Fruit fly (Drosophila melanogaster) whole organism, wandering third instar larva: ENCODE data around the gene CG31600.

ENCODE experiments used
- Abd-B ChIP-seq: fragments of >200 bp; optimal IDR thresholded peaks from 2 replicates; lab custom pipeline; 2017; ENCODE audit warnings: missing biosample characterization, missing genetic modification characterization
- CG32264 ChIP-seq: fragments of 200-800 bp; sonication (Bioruptor generic); optimal IDR thresholded peaks from 2 replicates; lab custom pipeline; 2016; ENCODE audit warnings: missing biosample characterization, missing genetic modification characterization
- CG9705 ChIP-seq: fragments of 200-800 bp; sonication (Bioruptor generic); optimal IDR thresholded peaks from 2 replicates; lab custom pipeline; 2018; ENCODE audit warnings: missing biosample characterization, mild to moderate bottlenecking, missing genetic modification characterization
- CrebA ChIP-seq: fragments of 200-800 bp; sonication (Bioruptor generic); optimal IDR thresholded peaks from 2 replicates; lab custom pipeline; 2016; ENCODE audit warnings: missing biosample characterization, mild to moderate bottlenecking, missing genetic modification characterization, borderline replicate concordance
- Dif ChIP-seq: fragments of 200-275, 200-300 bp; sonication (Bioruptor generic); optimal IDR thresholded peaks from 2 replicates; lab custom pipeline; 2018; ENCODE audit warnings: missing biosample characterization, missing genetic modification characterization; ENCODE audit not compliant: partially characterized antibody
- GATAd ChIP-seq: sonication (Bioruptor generic); optimal IDR thresholded peaks from 2 replicates; lab custom pipeline; 2016; ENCODE audit warnings: missing biosample characterization, missing genetic modification characterization
- HLH106 ChIP-seq: fragments of 200-800 bp; optimal IDR thresholded peaks from 3 replicates; lab custom pipeline; 2019; ENCODE audit warnings: missing biosample characterization, mild to moderate bottlenecking, missing genetic modification characterization, moderate library complexity
- Hnf4 ChIP-seq: fragments of 200-800 bp; sonication (Bioruptor generic); optimal IDR thresholded peaks from 2 replicates; lab custom pipeline; 2016; ENCODE audit warnings: missing biosample characterization, mild to moderate bottlenecking, missing genetic modification characterization
- Hr78 ChIP-seq: fragments of >200 bp; optimal IDR thresholded peaks from 2 replicates; lab custom pipeline; 2017; ENCODE audit warnings: missing biosample characterization, missing genetic modification characterization
- Hr83 ChIP-seq: fragments of 200-300 bp; sonication (Bioruptor generic); optimal IDR thresholded peaks from 2 replicates; lab custom pipeline; 2016; ENCODE audit warnings: missing biosample characterization, mild to moderate bottlenecking, missing genetic modification characterization, moderate library complexity; ENCODE audit not compliant: poor library complexity, severe bottlenecking
- Jra ChIP-seq: sonication (Bioruptor generic); optimal IDR thresholded peaks from 2 replicates; lab custom pipeline; 2016; ENCODE audit warnings: missing biosample characterization, missing genetic modification characterization
- Mio ChIP-seq: sonication (Bioruptor generic); optimal IDR thresholded peaks from 2 replicates; lab custom pipeline; 2016; ENCODE audit warnings: missing biosample characterization, missing genetic modification characterization
- Myc ChIP-seq: fragments of >200 bp; optimal IDR thresholded peaks from 2 replicates; lab custom pipeline; 2017
- N ChIP-seq: fragments of >200 bp; optimal IDR thresholded peaks from 2 replicates; lab custom pipeline; 2018; ENCODE audit warnings: missing biosample characterization, missing external identifiers, missing genetic modification characterization
- OdsH ChIP-seq: fragments of 200-800 bp; sonication (Bioruptor generic); optimal IDR thresholded peaks from 2 replicates; lab custom pipeline; 2016; ENCODE audit warnings: missing biosample characterization, mild to moderate bottlenecking, missing genetic modification characterization
- Rel ChIP-seq, 2 experiments: fragments of 200-800 bp; sonication (Bioruptor generic) in 1 of 2; optimal IDR thresholded peaks; 2 replicates in 1 of 2; 3 replicates in 1 of 2; lab custom pipeline; 2016 to 2019; ENCODE audit warnings: mild to moderate bottlenecking in 2 of 2, missing biosample characterization in 2 of 2, missing genetic modification characterization in 2 of 2, moderate library complexity in 1 of 2
- Sp1 ChIP-seq: fragments of 200-800 bp; sonication (Bioruptor generic); optimal IDR thresholded peaks from 3 replicates; lab custom pipeline; 2019; ENCODE audit warnings: missing biosample characterization, mild to moderate bottlenecking, missing genetic modification characterization, moderate library complexity
- Vsx2 ChIP-seq: fragments of 200-300, 225-300 bp; sonication (Bioruptor generic); optimal IDR thresholded peaks from 2 replicates; lab custom pipeline; 2018; ENCODE audit warnings: missing biosample characterization, missing genetic modification characterization; ENCODE audit not compliant: partially characterized antibody
- br ChIP-seq: fragments of 200-800 bp; sonication (Bioruptor generic); optimal IDR thresholded peaks from 2 replicates; lab custom pipeline; 2016; ENCODE audit warnings: missing biosample characterization, missing genetic modification characterization
- brk ChIP-seq: fragments of 200-800 bp; sonication (Bioruptor generic); optimal IDR thresholded peaks from 2 replicates; lab custom pipeline; 2016; ENCODE audit warnings: missing biosample characterization, mild to moderate bottlenecking, missing genetic modification characterization
- dl ChIP-seq, 2 experiments: fragments of 175-275, 200-275 bp in 1 of 2; fragments of 200-275 bp in 1 of 2; sonication (Bioruptor generic); optimal IDR thresholded peaks; lab custom pipeline; 2018; ENCODE audit warnings: mild to moderate bottlenecking in 2 of 2, missing biosample characterization in 2 of 2, missing genetic modification characterization in 2 of 2, moderate library complexity in 2 of 2; ENCODE audit not compliant: partially characterized antibody in 2 of 2, insufficient read depth in 1 of 2
- dmrt93B ChIP-seq: fragments of 200-800 bp; sonication (Bioruptor generic); optimal IDR thresholded peaks from 2 replicates; lab custom pipeline; 2018; ENCODE audit warnings: missing biosample characterization, mild to moderate bottlenecking, missing genetic modification characterization
- dsf ChIP-seq: sonication (Bioruptor generic); optimal IDR thresholded peaks from 2 replicates; lab custom pipeline; 2016; ENCODE audit warnings: missing biosample characterization, missing genetic modification characterization, borderline replicate concordance
- ey ChIP-seq: fragments of 200-800 bp; sonication (Bioruptor generic); optimal IDR thresholded peaks from 2 replicates; lab custom pipeline; 2016; ENCODE audit warnings: missing biosample characterization, missing genetic modification characterization
- foxo ChIP-seq, 2 experiments: fragments of 200-800 bp; sonication (Bioruptor generic); optimal IDR thresholded peaks; 2 replicates in 1 of 2; 3 replicates in 1 of 2; lab custom pipeline; 2016 to 2017; ENCODE audit warnings: missing biosample characterization in 2 of 2, missing genetic modification characterization in 2 of 2
- fru ChIP-seq: fragments of 200-800 bp; sonication (Bioruptor generic); optimal IDR thresholded peaks from 3 replicates; lab custom pipeline; 2016; ENCODE audit warnings: missing biosample characterization, mild to moderate bottlenecking, missing genetic modification characterization
- h ChIP-seq: fragments of 200-800 bp; sonication (Bioruptor generic); optimal IDR thresholded peaks from 3 replicates; lab custom pipeline; 2016; ENCODE audit warnings: missing biosample characterization, mild to moderate bottlenecking, missing genetic modification characterization
- lola ChIP-seq: fragments of >200 bp; optimal IDR thresholded peaks from 2 replicates; lab custom pipeline; 2017; ENCODE audit warnings: missing biosample characterization, missing genetic modification characterization
- pan ChIP-seq: fragments of >200 bp; optimal IDR thresholded peaks from 2 replicates; lab custom pipeline; 2017
- psq ChIP-seq: fragments of 200-800 bp; sonication (Bioruptor generic); optimal IDR thresholded peaks from 3 replicates; lab custom pipeline; 2017; ENCODE audit warnings: missing biosample characterization, mild to moderate bottlenecking, missing genetic modification characterization, moderate library complexity
- rgr ChIP-seq: fragments of 200-800 bp; sonication (Bioruptor generic); optimal IDR thresholded peaks from 3 replicates; lab custom pipeline; 2016; ENCODE audit warnings: missing biosample characterization, mild to moderate bottlenecking, missing genetic modification characterization
- sage ChIP-seq: fragments of 200-800 bp; sonication (Bioruptor generic); optimal IDR thresholded peaks from 2 replicates; lab custom pipeline; 2016; ENCODE audit warnings: missing biosample characterization, mild to moderate bottlenecking, missing genetic modification characterization
- sv ChIP-seq: fragments of 200-800 bp; sonication (Bioruptor generic); optimal IDR thresholded peaks from 3 replicates; lab custom pipeline; 2016; ENCODE audit warnings: missing biosample characterization, missing genetic modification characterization
- tai ChIP-seq: sonication (Bioruptor generic); optimal IDR thresholded peaks from 2 replicates; lab custom pipeline; 2016; ENCODE audit warnings: missing biosample characterization, missing genetic modification characterization
- usp ChIP-seq: fragments of >200 bp; optimal IDR thresholded peaks from 2 replicates; lab custom pipeline; 2017; ENCODE audit warnings: missing biosample characterization, missing genetic modification characterization
- woc ChIP-seq: sonication (Bioruptor generic); optimal IDR thresholded peaks from 2 replicates; lab custom pipeline; 2016; ENCODE audit warnings: missing biosample characterization, mild to moderate bottlenecking, missing genetic modification characterization

Gene CG31600

DNA sequence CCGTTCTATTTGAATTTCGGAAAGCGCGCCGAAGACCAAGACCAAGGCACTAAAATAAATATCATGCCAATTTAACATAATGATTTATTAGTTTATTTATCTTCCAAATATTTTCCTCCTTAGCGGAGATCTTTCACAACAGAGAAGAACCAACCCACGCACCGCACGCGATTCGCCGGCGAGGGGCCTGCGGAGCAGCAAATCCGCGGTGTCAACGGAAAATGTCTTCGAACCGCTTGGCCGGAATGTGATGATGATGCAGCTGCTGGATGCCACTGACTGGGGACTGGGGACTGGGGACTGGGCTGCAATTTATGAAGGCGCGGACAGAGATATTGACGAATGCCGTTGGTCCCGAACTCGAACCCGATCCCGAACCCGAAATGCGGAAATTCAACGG lies 27.6 kb downstream of the CG31600 start:
- TF ChIP-seq Vsx2 (no peak), lola (GFP tag; lab: Kevin White, UChicago) (no peak), Abd-B (no peak), sv (GFP tag; lab: Kevin White, UChicago) (no peak), brk (GFP tag; lab: Kevin White, UChicago) (no peak), CrebA (GFP tag; lab: Kevin White, UChicago) (no peak), Hr83 (GFP tag; lab: Kevin White, UChicago) (no peak), Rel (GFP tag; optimal IDR thresholded peaks at IDR 0.05; lab: Kevin White, UChicago) (no peak), Rel (tag; optimal IDR thresholded peaks at IDR 0.05; lab: Kevin White, UChicago) (no peak), psq (no peak), dmrt93B (GFP tag; lab: Kevin White, UChicago) (no peak), Hnf4 (no peak), Hr78 (GFP tag; lab: Kevin White, UChicago) (no peak), fru (GFP tag; lab: Kevin White, UChicago) (no peak), dsf (GFP tag; lab: Kevin White, UChicago) (no peak), br (GFP tag; lab: Kevin White, UChicago) (no peak), woc (GFP tag; lab: Kevin White, UChicago) (no peak)

DNA sequence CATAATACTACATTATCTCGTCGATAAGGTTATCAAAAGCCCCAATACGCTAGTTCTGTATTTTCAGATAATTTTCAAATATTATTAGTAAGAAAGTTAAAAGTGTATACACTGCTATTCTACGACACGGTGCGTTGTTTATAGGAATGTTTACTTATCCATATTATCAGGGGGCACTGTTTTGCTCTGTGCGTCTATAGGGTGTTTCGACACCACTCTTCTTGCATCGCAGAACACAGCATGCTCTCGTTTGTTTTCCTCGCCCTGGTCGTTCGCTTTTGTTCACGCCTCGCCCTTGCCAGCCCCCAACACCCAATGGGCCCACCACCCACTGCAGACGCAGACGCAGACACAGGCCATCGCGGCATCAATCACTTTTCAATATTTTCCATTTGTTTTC lies 28.9 kb downstream of the CG31600 start:
- TF ChIP-seq h (no peak), Dif (GFP tag; lab: Kevin White, UChicago) (no peak), woc (GFP tag; lab: Kevin White, UChicago) (no peak), Abd-B (no peak), sv (GFP tag; lab: Kevin White, UChicago) (no peak), CG32264 (GFP tag; lab: Kevin White, UChicago) (no peak), Sp1 (GFP tag; lab: Kevin White, UChicago) (no peak), dmrt93B (GFP tag; lab: Kevin White, UChicago) (no peak), lola (GFP tag; lab: Kevin White, UChicago) (no peak), OdsH (GFP tag; lab: Kevin White, UChicago) (no peak), rgr (GFP tag; lab: Kevin White, UChicago) (no peak), Vsx2 (no peak), sage (no peak), dl (GFP tag; optimal IDR thresholded peaks at IDR 0.05; lab: Kevin White, UChicago; ENCODE audit: insufficient read depth in 1 of 2, partially characterized antibody in 2 of 2) (no peak), tai (GFP tag; lab: Kevin White, UChicago) (no peak), Mio (GFP tag; lab: Kevin White, UChicago) (no peak), CG9705 (GFP tag; lab: Kevin White, UChicago) (no peak), usp (GFP tag; lab: Kevin White, UChicago) (no peak), fru (GFP tag; lab: Kevin White, UChicago) (no peak)

DNA sequence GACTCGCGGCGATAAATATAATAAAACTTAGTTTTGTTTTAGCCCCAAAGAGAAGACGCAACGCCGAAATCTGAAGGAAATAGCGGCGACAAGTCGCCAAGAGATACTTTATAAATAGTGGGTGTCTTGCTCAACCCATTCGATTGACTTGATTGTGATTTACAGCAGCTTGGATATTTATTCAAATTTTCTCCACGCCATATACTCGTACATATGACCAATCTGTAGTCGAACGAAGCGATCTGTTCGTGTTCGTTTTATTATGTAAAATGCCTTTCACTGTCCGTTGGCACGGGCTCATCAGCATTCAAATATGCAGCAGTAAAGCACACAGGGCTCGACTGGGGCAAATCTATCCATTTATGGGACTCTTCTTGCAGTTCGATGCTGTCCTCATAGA lies 29.7 kb downstream of the CG31600 start:
- no peak for TF ChIP-seq pan
- TF ChIP-seq CG9705 (GFP tag; lab: Kevin White, UChicago): no peak
- TF ChIP-seq brk (GFP tag; lab: Kevin White, UChicago): no peak
- TF ChIP-seq lola (GFP tag; lab: Kevin White, UChicago): no peak
- no peak for TF ChIP-seq Myc (lab: Kevin White, UChicago)
- TF ChIP-seq Rel (GFP tag; optimal IDR thresholded peaks at IDR 0.05; lab: Kevin White, UChicago): no peak
- TF ChIP-seq Rel (tag; optimal IDR thresholded peaks at IDR 0.05; lab: Kevin White, UChicago): no peak
- TF ChIP-seq HLH106 (tag; lab: Kevin White, UChicago): no peak
- TF ChIP-seq Dif (GFP tag; lab: Kevin White, UChicago): no peak
- no peak for TF ChIP-seq ey
- TF ChIP-seq rgr (GFP tag; lab: Kevin White, UChicago): no peak
- TF ChIP-seq, all 38 proteins: peak for 0

DNA sequence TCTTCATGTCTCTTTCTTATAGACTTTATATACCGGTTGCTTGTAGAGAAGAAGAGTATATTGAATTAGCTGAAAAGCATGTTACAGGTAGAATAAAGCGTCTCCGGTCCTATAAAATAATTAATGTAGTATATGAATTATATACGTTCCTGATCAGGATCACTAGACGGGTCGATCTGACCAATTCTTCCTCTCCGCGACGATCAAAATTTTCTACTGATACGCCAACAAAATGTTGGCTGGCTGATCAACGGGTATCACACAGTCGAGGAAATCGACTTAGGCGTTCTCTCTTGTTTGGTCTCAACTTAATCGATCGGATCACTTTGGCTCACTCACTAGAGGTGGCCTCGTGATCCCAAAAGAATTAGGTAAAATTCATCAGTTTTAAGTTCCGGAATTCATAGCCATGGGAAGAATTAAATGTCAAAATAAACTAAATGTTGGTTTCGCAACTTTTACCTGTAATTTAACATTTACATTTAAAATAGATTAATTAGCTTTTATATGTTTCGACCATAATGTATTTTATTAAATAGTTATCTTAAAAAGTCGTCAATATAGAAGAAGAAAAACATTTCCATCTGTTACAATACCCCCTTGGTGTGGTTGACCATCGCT lies 33.5 kb downstream of the CG31600 start:
- TF ChIP-seq foxo (GFP tag; optimal IDR thresholded peaks at IDR 0.05; lab: Kevin White, UChicago): peak in 1 of 2 experiments; percentile 50
- no peak for TF ChIP-seq GATAd (GFP tag; lab: Kevin White, UChicago)
- TF ChIP-seq psq: no peak
- no peak for TF ChIP-seq CG32264 (GFP tag; lab: Kevin White, UChicago)
- no peak for TF ChIP-seq Abd-B
- peak; percentile 43 for TF ChIP-seq Sp1 (GFP tag; lab: Kevin White, UChicago)
- TF ChIP-seq woc (GFP tag; lab: Kevin White, UChicago): peak; percentile 72
- no peak for TF ChIP-seq Dif (GFP tag; lab: Kevin White, UChicago)
- no peak for TF ChIP-seq brk (GFP tag; lab: Kevin White, UChicago)
- TF ChIP-seq CG9705 (GFP tag; lab: Kevin White, UChicago): no peak
- TF ChIP-seq h: peak; percentile 54
- TF ChIP-seq dl (GFP tag; optimal IDR thresholded peaks at IDR 0.05; lab: Kevin White, UChicago; ENCODE audit: insufficient read depth in 1 of 2, partially characterized antibody in 2 of 2): no peak
- no peak for TF ChIP-seq N (GFP tag; lab: Kevin White, UChicago)
- no peak for TF ChIP-seq Vsx2
- no peak for TF ChIP-seq dsf (GFP tag; lab: Kevin White, UChicago)
- no peak for TF ChIP-seq CrebA (GFP tag; lab: Kevin White, UChicago)
- no peak for TF ChIP-seq Hr83 (GFP tag; lab: Kevin White, UChicago)
- TF ChIP-seq Hnf4: no peak
- TF ChIP-seq sage: no peak
- TF ChIP-seq Hr78 (GFP tag; lab: Kevin White, UChicago): no peak
- no peak for TF ChIP-seq Mio (GFP tag; lab: Kevin White, UChicago)
- no peak for TF ChIP-seq dmrt93B (GFP tag; lab: Kevin White, UChicago)
- TF ChIP-seq Jra (GFP tag; lab: Kevin White, UChicago): no peak
- no peak for TF ChIP-seq sv (GFP tag; lab: Kevin White, UChicago)
- peak; percentile 58 for TF ChIP-seq HLH106 (tag; lab: Kevin White, UChicago)
- TF ChIP-seq br (GFP tag; lab: Kevin White, UChicago): no peak
- TF ChIP-seq Rel (GFP tag; optimal IDR thresholded peaks at IDR 0.05; lab: Kevin White, UChicago): no peak
- TF ChIP-seq Rel (tag; optimal IDR thresholded peaks at IDR 0.05; lab: Kevin White, UChicago): no peak
- no peak for TF ChIP-seq tai (GFP tag; lab: Kevin White, UChicago)
